Worm (Caenorhabditis elegans) whole organism, L2 larva: Measurements from ENCODE around the gene H43E16.1.

Experiments
- R02D3.7 ChIP-seq: fragments of 150-350 bp; optimal IDR thresholded peaks from 2 replicates; lab custom pipeline; 2014; ENCODE audit warnings: missing biosample characterization, missing genetic modification characterization
- elt-1 ChIP-seq: fragments of 150-350 bp; optimal IDR thresholded peaks from 2 replicates; lab custom pipeline; 2014; ENCODE audit warnings: missing biosample characterization, missing genetic modification characterization
- elt-3 ChIP-seq: sonication (generic microtip); optimal IDR thresholded peaks from 2 replicates; lab custom pipeline; 2017; ENCODE audit warnings: missing biosample characterization, missing genetic modification characterization
- lin-11 ChIP-seq: fragments of 150-350 bp; sonication (generic microtip); optimal IDR thresholded peaks from 2 replicates; lab custom pipeline; 2014; ENCODE audit warnings: missing biosample characterization, missing genetic modification characterization, inconsistent platforms, mixed read lengths
- lin-13 ChIP-seq: fragments of 150-350 bp; optimal IDR thresholded peaks from 2 replicates; lab custom pipeline; 2014; ENCODE audit warnings: missing biosample characterization, missing genetic modification reagents, missing genetic modification characterization
- lsy-2 ChIP-seq, 2 experiments: fragments of 150-350 bp in 1 of 2; sonication (generic microtip) in 1 of 2; optimal IDR thresholded peaks; 2 replicates each; lab custom pipeline; 2014 to 2017; ENCODE audit warnings: missing biosample characterization in 2 of 2, missing genetic modification characterization in 2 of 2
- nhr-12 ChIP-seq: fragments of 150-350 bp; optimal IDR thresholded peaks from 2 replicates; lab custom pipeline; 2014; ENCODE audit warnings: missing biosample characterization, missing genetic modification characterization
- nhr-23 ChIP-seq: fragments of 150-350 bp; optimal IDR thresholded peaks from 2 replicates; lab custom pipeline; 2014; ENCODE audit warnings: missing biosample characterization, missing genetic modification reagents, missing genetic modification characterization
- nhr-237 ChIP-seq: fragments of 150-350 bp; optimal IDR thresholded peaks from 2 replicates; lab custom pipeline; 2014; ENCODE audit warnings: missing biosample characterization, missing genetic modification characterization
- unc-55 ChIP-seq: fragments of 150-350 bp; sonication (generic microtip); optimal IDR thresholded peaks from 3 replicates; lab custom pipeline; 2014; ENCODE audit warnings: missing biosample characterization, missing genetic modification reagents, missing genetic modification characterization
- unc-62 ChIP-seq: fragments of 150-350 bp; optimal IDR thresholded peaks from 2 replicates; lab custom pipeline; 2014; ENCODE audit warnings: missing biosample characterization, missing genetic modification reagents, missing genetic modification characterization
- ztf-11 ChIP-seq: sonication (generic microtip); optimal IDR thresholded peaks from 2 replicates; lab custom pipeline; 2017; ENCODE audit warnings: missing biosample characterization, missing genetic modification characterization

ce11 chrII:6701497-6701896, 27.4 kb downstream of the H43E16.1 start, which contains the start of gene C18H9.6:
- TF ChIP-seq nhr-12 (no peak), nhr-23 (tag; lab: Kevin White, UChicago) (no peak), ztf-11 (tag; lab: Kevin White, UChicago) (no peak), elt-1 (tag; lab: Kevin White, UChicago) (no peak), R02D3.7 (tag; lab: Kevin White, UChicago) (no peak), lin-13 (GFP tag; lab: Kevin White, UChicago) (no peak), nhr-237 (tag; lab: Kevin White, UChicago) (no peak), unc-55 (no peak), elt-3 (tag; lab: Kevin White, UChicago) (no peak), lin-11 (tag; lab: Kevin White, UChicago) (no peak), unc-62 (GFP tag; lab: Kevin White, UChicago) (no peak), lsy-2 (tag; optimal IDR thresholded peaks at IDR 0.05; lab: Kevin White, UChicago) (no peak)
